ENCODE assay signal across 1 fruit fly cellular context in the genomic region with DNA sequence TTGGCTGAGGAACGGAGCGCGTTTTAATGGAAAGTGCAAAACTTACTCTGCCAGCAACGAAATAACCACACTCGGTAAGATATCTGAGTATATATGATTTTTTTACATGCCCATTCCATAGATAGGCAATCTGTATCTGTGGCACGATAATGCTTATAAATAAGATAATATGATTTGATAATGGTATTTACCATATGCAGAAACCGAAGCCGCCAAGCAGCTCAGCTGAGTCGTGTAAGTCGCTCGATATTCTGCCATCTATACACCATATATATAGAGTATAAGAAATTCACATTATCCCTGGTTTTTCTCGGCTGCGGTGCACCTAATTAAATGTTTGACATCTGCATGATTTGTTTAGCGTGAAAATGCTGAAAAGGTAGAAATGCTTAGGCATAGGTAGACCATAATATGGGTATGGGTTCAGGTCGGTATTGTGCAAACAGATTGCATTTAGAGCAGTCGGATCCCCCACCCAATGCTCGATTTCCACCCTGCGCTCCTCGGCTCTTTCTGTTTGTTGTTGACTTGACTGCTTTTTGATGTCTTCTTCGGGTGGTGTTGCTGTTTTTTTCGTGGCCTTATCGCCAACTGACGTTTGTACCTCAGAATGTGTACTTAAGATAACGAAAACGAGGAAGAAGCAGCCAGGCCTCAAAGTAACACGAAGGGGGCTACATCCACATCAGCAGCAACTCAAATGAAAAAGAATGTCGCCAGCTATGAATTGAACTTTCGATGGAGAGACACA.
TF ChIP-seq lines count a peak whose summit lies in the region.

No protein-coding gene starts in this region.

TF ChIP-seq in whole organism, embryonic, 481 proteins besides CTCF, POLR2A, EP300 and RAD21 (continued from another document):
- TF ChIP-seq sug (tag; optimal IDR thresholded peaks at IDR 0.05; lab: Kevin White, UChicago) (peak; percentile 35), CG7928 (GFP tag; optimal IDR thresholded peaks at IDR 0.05; lab: Kevin White, UChicago) (no peak), Spps (tag; optimal IDR thresholded peaks at IDR 0.05; lab: Kevin White, UChicago) (no peak), Deaf1 (tag; optimal IDR thresholded peaks at IDR 0.05; lab: Kevin White, UChicago) (peak; percentile 35), tll (GFP tag; optimal IDR thresholded peaks at IDR 0.05; lab: Kevin White, UChicago) (peak in 1 of 2 experiments; percentile 80), dan (GFP tag; IDR thresholded peaks at IDR 0.05; lab: Robert Waterston, UW) (no peak), CG7987 (GFP tag; optimal IDR thresholded peaks at IDR 0.05; lab: Kevin White, UChicago) (no peak), Bdp1 (GFP tag; optimal IDR thresholded peaks at IDR 0.05; lab: Kevin White, UChicago) (no peak), z (GFP tag; IDR thresholded peaks at IDR 0.05; lab: Robert Waterston, UW) (no peak), ci (GFP tag; IDR thresholded peaks at IDR 0.05; lab: Robert Waterston, UW) (peak; percentile 41; the same call in 1 of the 3 replicates), slp2 (GFP tag; optimal IDR thresholded peaks at IDR 0.05; lab: Kevin White, UChicago) (no peak), CG9817 (tag; optimal IDR thresholded peaks at IDR 0.05; lab: Kevin White, UChicago) (no peak), fd3F (GFP tag; optimal IDR thresholded peaks at IDR 0.05; lab: Kevin White, UChicago) (no peak), Scr (GFP tag; IDR thresholded peaks at IDR 0.05; lab: Robert Waterston, UW; ENCODE audit: partially characterized antibody) (no peak), ato (GFP tag; IDR thresholded peaks at IDR 0.05; lab: Robert Waterston, UW; ENCODE audit: partially characterized antibody) (no peak), Trl (optimal IDR thresholded peaks at IDR 0.05; lab: Kevin White, UChicago) (no peak), Trl (GFP tag; optimal IDR thresholded peaks at IDR 0.05; lab: Kevin White, UChicago) (no peak), Med (GFP tag; lab: Kevin White, UChicago) (peak; percentile 73), da (GFP tag; optimal IDR thresholded peaks at IDR 0.05; lab: Kevin White, UChicago) (no peak), sqz (GFP tag; optimal IDR thresholded peaks at IDR 0.05; lab: Kevin White, UChicago) (peak; percentile 46), Asciz (GFP tag; optimal IDR thresholded peaks at IDR 0.05; lab: Kevin White, UChicago) (no peak), CG4617 (GFP tag; optimal IDR thresholded peaks at IDR 0.05; lab: Kevin White, UChicago; ENCODE audit: borderline replicate concordance) (no peak), kni (GFP tag; optimal IDR thresholded peaks at IDR 0.05; lab: Kevin White, UChicago) (peak; percentile 47), hkb (optimal IDR thresholded peaks at IDR 0.05; lab: Kevin White, UChicago) (no peak), hkb (GFP tag; IDR thresholded peaks at IDR 0.05; lab: Robert Waterston, UW) (0 out of 2 replicates have a peak, but pooled peaks have one; percentile 15), Oli (tag; optimal IDR thresholded peaks at IDR 0.05; lab: Kevin White, UChicago) (no peak), CG15696 (tag; optimal IDR thresholded peaks at IDR 0.05; lab: Kevin White, UChicago) (no peak), CG4820 (GFP tag; optimal IDR thresholded peaks at IDR 0.05; lab: Kevin White, UChicago) (no peak), B-H1 (GFP tag; IDR thresholded peaks at IDR 0.05; lab: Robert Waterston, UW) (no peak), CG2202 (tag; optimal IDR thresholded peaks at IDR 0.05; lab: Kevin White, UChicago) (no peak)
TF ChIP-seq in whole organism, embryonic: peak in this region for 20.
